Fruit fly (Drosophila melanogaster) whole organism, adult: Measurements from ENCODE around the gene edin.

ENCODE experiments used
- CG12768 ChIP-seq: fragments of 200-800 bp; sonication (Bioruptor generic); optimal IDR thresholded peaks from 2 replicates; lab custom pipeline; 2017; ENCODE audit warnings: missing biosample characterization, missing genetic modification characterization, mild to moderate bottlenecking, moderate library complexity, missing genetic modification reagents
- CG14711 ChIP-seq: fragments of 200-800 bp; sonication (Bioruptor generic); optimal IDR thresholded peaks from 2 replicates; lab custom pipeline; 2018; ENCODE audit warnings: missing biosample characterization, mild to moderate bottlenecking, missing genetic modification characterization, moderate library complexity
- CG1620 ChIP-seq: fragments of 200-800 bp; sonication (Bioruptor generic); optimal IDR thresholded peaks from 2 replicates; lab custom pipeline; 2016; ENCODE audit warnings: missing biosample characterization, missing genetic modification characterization
- CG33017 ChIP-seq: fragments of 200-800 bp; sonication (Bioruptor generic); optimal IDR thresholded peaks from 2 replicates; lab custom pipeline; 2018; ENCODE audit warnings: missing biosample characterization, mild to moderate bottlenecking, missing genetic modification characterization, moderate library complexity
- CG5204 ChIP-seq: fragments of 200-800 bp; sonication (Bioruptor generic); optimal IDR thresholded peaks from 2 replicates; lab custom pipeline; 2016; ENCODE audit warnings: missing biosample characterization, missing genetic modification characterization
- Mnt ChIP-seq: fragments of 200-800 bp; sonication (Bioruptor generic); optimal IDR thresholded peaks from 2 replicates; lab custom pipeline; 2016; ENCODE audit warnings: missing biosample characterization, mild to moderate bottlenecking, missing genetic modification characterization
- bab1 ChIP-seq: fragments of 200-800 bp; sonication (Bioruptor generic); optimal IDR thresholded peaks from 3 replicates; lab custom pipeline; 2019; ENCODE audit warnings: missing biosample characterization, mild to moderate bottlenecking, missing genetic modification characterization, moderate library complexity
- cic ChIP-seq: fragments of 200-800 bp; sonication (Bioruptor generic); optimal IDR thresholded peaks from 2 replicates; lab custom pipeline; 2017; ENCODE audit warnings: missing biosample characterization, mild to moderate bottlenecking, missing genetic modification characterization, moderate library complexity
- cnc ChIP-seq, 2 experiments: fragments of >200 bp; optimal IDR thresholded peaks; 2 replicates each; lab custom pipeline; 2017
- kay ChIP-seq: fragments of 200-800 bp; sonication (Bioruptor generic); peaks from one replicate; lab custom pipeline; 2016; ENCODE audit warnings: missing biosample characterization, missing genetic modification characterization, borderline replicate concordance
- ovo ChIP-seq: fragments of 200-800 bp; sonication (Bioruptor generic); optimal IDR thresholded peaks from 2 replicates; lab custom pipeline; 2016; ENCODE audit warnings: missing biosample characterization, missing genetic modification characterization
- tj ChIP-seq: fragments of 200-800 bp; sonication (Bioruptor generic); optimal IDR thresholded peaks from 3 replicates; lab custom pipeline; 2017; ENCODE audit warnings: missing biosample characterization, mild to moderate bottlenecking, missing genetic modification characterization, moderate library complexity
- toe ChIP-seq: fragments of 200-800 bp; sonication (Bioruptor generic); optimal IDR thresholded peaks from 2 replicates; lab custom pipeline; 2016; ENCODE audit warnings: missing biosample characterization, missing genetic modification characterization

dm6 chr3L:17498952-17499710 lies 4.5 kb downstream of the edin start:
- TF ChIP-seq CG5204 (GFP tag; lab: Kevin White, UChicago) (no peak), CG14711 (tag; lab: Kevin White, UChicago) (no peak), CG12768 (GFP tag; lab: Kevin White, UChicago) (no peak), Mnt (GFP tag; lab: Kevin White, UChicago) (no peak), ovo (GFP tag; lab: Kevin White, UChicago) (no peak), tj (GFP tag; lab: Kevin White, UChicago) (no peak), CG1620 (GFP tag; lab: Kevin White, UChicago) (no peak), cnc (optimal IDR thresholded peaks at IDR 0.05; lab: Kevin White, UChicago) (no peak), CG33017 (no peak), cic (GFP tag; lab: Kevin White, UChicago) (no peak), toe (no peak), kay (GFP tag; lab: Kevin White, UChicago) (no peak), bab1 (no peak)
